Fruit fly (Drosophila melanogaster) whole organism, embryonic: ENCODE measurements around the gene Argl.

Experiments
- Antp ChIP-seq: fragments of 200-800 bp; sonication (Bioruptor generic); optimal IDR thresholded peaks from 3 replicates; lab custom pipeline; 2016; ENCODE audit warnings: missing biosample characterization, missing genetic modification characterization
- CG11456 ChIP-seq: fragments of 200-800 bp; sonication (Bioruptor generic); IDR thresholded peaks from 3 replicates; pipeline ENCODE4 v1.3.6; 2022; ENCODE audit warnings: missing biosample characterization, missing genetic modification characterization
- CG11560 ChIP-seq: fragments of 200-800 bp; sonication (Bioruptor generic); IDR thresholded peaks from 3 replicates; pipeline ENCODE4 v1.3.6; 2022; ENCODE audit warnings: missing biosample characterization, missing genetic modification characterization
- CG12155 ChIP-seq: fragments of 200-800 bp; sonication (Bioruptor generic); optimal IDR thresholded peaks from 3 replicates; lab custom pipeline; 2016; ENCODE audit warnings: missing biosample characterization, missing genetic modification characterization
- CG12219 ChIP-seq: fragments of 200-800 bp; sonication (Bioruptor generic); optimal IDR thresholded peaks from 3 replicates; lab custom pipeline; 2018; ENCODE audit warnings: missing biosample characterization, mild to moderate bottlenecking, missing genetic modification characterization
- CG12769 ChIP-seq: fragments of 200-800 bp; sonication (Bioruptor generic); optimal IDR thresholded peaks from 2 replicates; lab custom pipeline; 2019; ENCODE audit warnings: missing biosample characterization, mild to moderate bottlenecking, missing genetic modification characterization, moderate library complexity
- CG13424 ChIP-seq: fragments of 200-800 bp; sonication (Bioruptor generic); optimal IDR thresholded peaks from 2 replicates; lab custom pipeline; 2019; ENCODE audit warnings: missing biosample characterization, mild to moderate bottlenecking, missing genetic modification characterization, moderate library complexity
- CG13894 ChIP-seq: fragments of 200-800 bp; sonication (Bioruptor generic); optimal IDR thresholded peaks from 3 replicates; lab custom pipeline; 2018; ENCODE audit warnings: missing biosample characterization, mild to moderate bottlenecking, missing genetic modification characterization, moderate library complexity
- CG15269 ChIP-seq: fragments of 200-800 bp; sonication (Bioruptor generic); optimal IDR thresholded peaks from 2 replicates; lab custom pipeline; 2018; ENCODE audit warnings: missing biosample characterization, mild to moderate bottlenecking, missing genetic modification characterization, moderate library complexity
- CG16813 ChIP-seq: fragments of 200-800 bp; sonication (Bioruptor generic); IDR thresholded peaks from 3 replicates; pipeline ENCODE4 v1.3.6; 2022; ENCODE audit warnings: missing biosample characterization, missing genetic modification characterization; ENCODE audit not compliant: partially characterized antibody
- CG17829 ChIP-seq: fragments of 200-800 bp; optimal IDR thresholded peaks from 2 replicates; lab custom pipeline; 2019; ENCODE audit warnings: missing biosample characterization, mild to moderate bottlenecking, missing genetic modification characterization, moderate library complexity
- CG18262 ChIP-seq: fragments of 200-800 bp; optimal IDR thresholded peaks from 3 replicates; lab custom pipeline; 2019; ENCODE audit warnings: missing biosample characterization, mild to moderate bottlenecking, missing genetic modification characterization, moderate library complexity
- CG31388 ChIP-seq: fragments of 200-800 bp; sonication (Bioruptor generic); optimal IDR thresholded peaks from 2 replicates; lab custom pipeline; 2016; ENCODE audit warnings: missing biosample characterization, missing genetic modification characterization
- CG4820 ChIP-seq: fragments of 200-800 bp; sonication (Bioruptor generic); optimal IDR thresholded peaks from 3 replicates; lab custom pipeline; 2016; ENCODE audit warnings: missing biosample characterization, missing genetic modification characterization
- CG6254 ChIP-seq: fragments of 200-800 bp; sonication (Bioruptor generic); optimal IDR thresholded peaks from 3 replicates; lab custom pipeline; 2017; ENCODE audit warnings: mild to moderate bottlenecking, missing biosample characterization, missing genetic modification reagents, missing genetic modification characterization
- CG6765 ChIP-seq: fragments of 200-800 bp; sonication (Bioruptor generic); optimal IDR thresholded peaks from 3 replicates; lab custom pipeline; 2017; ENCODE audit warnings: missing biosample characterization, mild to moderate bottlenecking, missing genetic modification characterization
- CkIIα-i1 ChIP-seq: fragments of 200-800 bp; sonication (Bioruptor generic); IDR thresholded peaks from 2 replicates; pipeline ENCODE4 v1.3.6; 2022; ENCODE audit warnings: missing biosample characterization, missing genetic modification characterization
- Fer2 ChIP-seq: fragments of 200-800 bp; sonication (Bioruptor generic); optimal IDR thresholded peaks from 2 replicates; lab custom pipeline; 2018; ENCODE audit warnings: missing biosample characterization, mild to moderate bottlenecking, missing genetic modification characterization, moderate library complexity
- Hmr ChIP-seq: fragments of 200-800 bp; sonication (Bioruptor generic); optimal IDR thresholded peaks from 3 replicates; lab custom pipeline; 2017; ENCODE audit warnings: mild to moderate bottlenecking, missing biosample characterization, missing genetic modification reagents, missing genetic modification characterization
- Jarid2 ChIP-seq: fragments of 200-800 bp; sonication (Bioruptor generic); optimal IDR thresholded peaks from 3 replicates; lab custom pipeline; 2017; ENCODE audit warnings: mild to moderate bottlenecking, missing biosample characterization, missing genetic modification reagents, missing genetic modification characterization
- Kr ChIP-seq: fragments of 200-800 bp; sonication (Bioruptor generic); optimal IDR thresholded peaks from 2 replicates; lab custom pipeline; 2017; ENCODE audit warnings: missing biosample characterization, mild to moderate bottlenecking, missing genetic modification characterization
- Max ChIP-seq: fragments of 200-800 bp; sonication (Bioruptor generic); optimal IDR thresholded peaks from 2 replicates; lab custom pipeline; 2016; ENCODE audit warnings: missing biosample characterization, mild to moderate bottlenecking, missing genetic modification characterization
- NK7.1 ChIP-seq: fragments of 200-800 bp; sonication (Bioruptor generic); optimal IDR thresholded peaks from 3 replicates; lab custom pipeline; 2016; ENCODE audit warnings: missing biosample characterization, missing genetic modification characterization
- Side ChIP-seq: fragments of 200-800 bp; sonication (Bioruptor generic); optimal IDR thresholded peaks from 2 replicates; lab custom pipeline; 2016; ENCODE audit warnings: missing biosample characterization, missing genetic modification characterization
- Taf1 ChIP-seq: fragments of 200-800 bp; sonication (Bioruptor generic); IDR thresholded peaks from 2 replicates; pipeline ENCODE4 v1.3.6; 2022; ENCODE audit warnings: missing biosample characterization, missing genetic modification characterization
- Xbp1 ChIP-seq: fragments of 200-800 bp; sonication (Bioruptor generic); optimal IDR thresholded peaks from 3 replicates; lab custom pipeline; 2016; ENCODE audit warnings: missing biosample characterization, mild to moderate bottlenecking, missing genetic modification characterization
- bcd ChIP-seq: fragments of 200-800 bp; sonication (Bioruptor generic); optimal IDR thresholded peaks from 2 replicates; lab custom pipeline; 2017; ENCODE audit warnings: missing biosample characterization, mild to moderate bottlenecking, missing genetic modification characterization
- btn ChIP-seq: fragments of 200-800 bp; sonication (Bioruptor generic); optimal IDR thresholded peaks from 2 replicates; lab custom pipeline; 2016; ENCODE audit warnings: missing biosample characterization, missing genetic modification characterization
- croc ChIP-seq: fragments of 200-800 bp; sonication (Bioruptor generic); conservative IDR thresholded peaks from 3 replicates; pipeline ENCODE4 v1.3.6; 2022; ENCODE audit warnings: missing biosample characterization, missing genetic modification characterization
- dan ChIP-seq: fragments of 200-800 bp; sonication (Bioruptor generic); IDR thresholded peaks from 2 replicates; pipeline ENCODE4 v1.3.6; 2022; ENCODE audit warnings: missing biosample characterization, missing genetic modification characterization
- dmrt99B ChIP-seq: fragments of 200-800 bp; sonication (Bioruptor generic); optimal IDR thresholded peaks from 2 replicates; lab custom pipeline; 2018; ENCODE audit warnings: missing biosample characterization, mild to moderate bottlenecking, missing genetic modification characterization, moderate library complexity
- dysf ChIP-seq: fragments of 200-800 bp; sonication (Bioruptor generic); IDR thresholded peaks from 3 replicates; pipeline ENCODE4 v1.3.6; 2022; ENCODE audit warnings: missing biosample characterization, missing genetic modification characterization
- fd102C ChIP-seq: fragments of 200-800 bp; sonication (Bioruptor generic); optimal IDR thresholded peaks from 2 replicates; lab custom pipeline; 2018; ENCODE audit warnings: missing biosample characterization, mild to moderate bottlenecking, missing genetic modification characterization, moderate library complexity
- gcm ChIP-seq: fragments of 200-800 bp; sonication (Bioruptor generic); optimal IDR thresholded peaks from 2 replicates; lab custom pipeline; 2019; ENCODE audit warnings: missing biosample characterization, mild to moderate bottlenecking, missing genetic modification characterization, moderate library complexity
- grau ChIP-seq: fragments of 200-800 bp; optimal IDR thresholded peaks from 3 replicates; lab custom pipeline; 2019; ENCODE audit warnings: missing biosample characterization, mild to moderate bottlenecking, missing genetic modification characterization, moderate library complexity
- h ChIP-seq: fragments of >200 bp; optimal IDR thresholded peaks from 2 replicates; lab custom pipeline; 2017
- ind ChIP-seq: fragments of 200-800 bp; sonication (Bioruptor generic); optimal IDR thresholded peaks from 3 replicates; lab custom pipeline; 2016; ENCODE audit warnings: missing biosample characterization, missing genetic modification characterization
- jumu ChIP-seq: fragments of 200-800 bp; sonication (Bioruptor generic); optimal IDR thresholded peaks from 3 replicates; lab custom pipeline; 2016; ENCODE audit warnings: missing biosample characterization, missing genetic modification characterization
- kni ChIP-seq: fragments of 200-800 bp; sonication (Bioruptor generic); optimal IDR thresholded peaks from 3 replicates; lab custom pipeline; 2017; ENCODE audit warnings: mild to moderate bottlenecking, missing biosample characterization, missing genetic modification reagents, missing genetic modification characterization
- luna ChIP-seq: fragments of 200-800 bp; sonication (Bioruptor generic); optimal IDR thresholded peaks from 2 replicates; lab custom pipeline; 2016; ENCODE audit warnings: missing biosample characterization, missing genetic modification characterization
- org-1 ChIP-seq: fragments of 200-800 bp; sonication (Bioruptor generic); optimal IDR thresholded peaks from 2 replicates; lab custom pipeline; 2017; ENCODE audit warnings: missing biosample characterization, missing genetic modification characterization
- salm ChIP-seq: fragments of 200-800 bp; sonication (Bioruptor generic); optimal IDR thresholded peaks from 2 replicates; lab custom pipeline; 2018; ENCODE audit warnings: missing biosample characterization, mild to moderate bottlenecking, missing genetic modification characterization
- sens ChIP-seq: fragments of 200-800 bp; sonication (Bioruptor generic); peaks from one replicate; lab custom pipeline; 2016; ENCODE audit warnings: missing biosample characterization, missing genetic modification characterization
- slp2 ChIP-seq: fragments of 200-800 bp; sonication (Bioruptor generic); optimal IDR thresholded peaks from 2 replicates; lab custom pipeline; 2016; ENCODE audit warnings: missing biosample characterization, missing genetic modification characterization
- sob ChIP-seq: fragments of 200-800 bp; sonication (Bioruptor generic); IDR thresholded peaks from 2 replicates; pipeline ENCODE4 v1.3.6; 2022; ENCODE audit warnings: missing biosample characterization, missing genetic modification characterization
- stc ChIP-seq: fragments of 200-800 bp; sonication (Bioruptor generic); IDR thresholded peaks from 2 replicates; pipeline ENCODE4 v1.3.6; 2022; ENCODE audit warnings: missing biosample characterization, missing genetic modification characterization
- tll ChIP-seq, 2 experiments: fragments of 200-800 bp in 1 of 2; fragments of >200 bp in 1 of 2; sonication (Bioruptor generic) in 1 of 2; optimal IDR thresholded peaks; 2 replicates each; lab custom pipeline; 2017 to 2019; ENCODE audit warnings: missing biosample characterization in 2 of 2, missing genetic modification characterization in 2 of 2, mild to moderate bottlenecking in 1 of 2, moderate library complexity in 1 of 2
- tup ChIP-seq: fragments of 200-800 bp; sonication (Bioruptor generic); optimal IDR thresholded peaks from 2 replicates; lab custom pipeline; 2016; ENCODE audit warnings: missing biosample characterization, mild to moderate bottlenecking, missing genetic modification characterization, moderate library complexity
- zen2 ChIP-seq: fragments of 200-800 bp; sonication (Bioruptor generic); IDR thresholded peaks from 3 replicates; pipeline ENCODE4 v1.3.6; 2022; ENCODE audit warnings: missing biosample characterization, missing genetic modification characterization; ENCODE audit not compliant: partially characterized antibody

The Argl gene

dm6 chr2L:8984614-8985318, 42.9 kb upstream of the Argl start, which contains the start of gene CG13101 (continued):
- TF ChIP-seq CG18262 (tag; lab: Kevin White, UChicago) (peak; percentile 94), CG6254 (peak; percentile 88), fd102C (GFP tag; lab: Kevin White, UChicago) (peak; percentile 45), Kr (GFP tag; lab: Kevin White, UChicago) (no peak), dmrt99B (tag; lab: Kevin White, UChicago) (peak; percentile 92), luna (GFP tag; lab: Kevin White, UChicago) (peak; percentile 4), CG13894 (peak; percentile 74), Jarid2 (GFP tag; lab: Kevin White, UChicago) (peak; percentile 78), Fer2 (peak; percentile 69), Xbp1 (peak; percentile 91), tup (GFP tag; lab: Kevin White, UChicago) (peak; percentile 75), Max (GFP tag; lab: Kevin White, UChicago) (peak; percentile 85), sob (GFP tag; lab: Robert Waterston, UW) (peak; percentile 96), btn (GFP tag; lab: Kevin White, UChicago) (no peak), CG11456 (GFP tag; lab: Robert Waterston, UW) (no peak; the same call in 1 of the 3 replicates), croc (peak; percentile 83), CG15269 (tag; lab: Kevin White, UChicago) (peak; percentile 95), slp2 (GFP tag; lab: Kevin White, UChicago) (peak; percentile 83), dan (GFP tag; lab: Robert Waterston, UW) (0 out of 2 replicates have a peak, but pooled peaks have one; percentile 36), jumu (peak; percentile 80), dysf (GFP tag; lab: Robert Waterston, UW) (peak; percentile 97), sens (GFP tag; lab: Kevin White, UChicago) (peak; percentile 98), h (no peak), bcd (GFP tag; lab: Kevin White, UChicago) (peak; percentile 92), org-1 (peak; percentile 89), CG6765 (GFP tag; lab: Kevin White, UChicago) (peak; percentile 82), CG16813 (GFP tag; lab: Robert Waterston, UW) (no peak), CG12769 (tag; lab: Kevin White, UChicago) (peak; percentile 90), CG17829 (tag; lab: Kevin White, UChicago) (peak; percentile 96), CG13424 (peak; percentile 94), tll (GFP tag; optimal IDR thresholded peaks at IDR 0.05; lab: Kevin White, UChicago) (no peak), Hmr (GFP tag; lab: Kevin White, UChicago) (peak; percentile 93), CG4820 (GFP tag; lab: Kevin White, UChicago) (peak; percentile 87), zen2 (GFP tag; lab: Robert Waterston, UW) (no peak), ind (GFP tag; lab: Kevin White, UChicago) (peak; percentile 90), CG12155 (GFP tag; lab: Kevin White, UChicago) (peak; percentile 88), gcm (GFP tag; lab: Kevin White, UChicago) (peak; percentile 92), CG12219 (GFP tag; lab: Kevin White, UChicago) (peak; percentile 88), salm (peak; percentile 88), Taf1 (GFP tag; lab: Robert Waterston, UW) (peak; percentile 85), Side (peak; percentile 77), Antp (GFP tag; lab: Kevin White, UChicago) (peak; percentile 14), CG11560 (peak; percentile 80), CG31388 (GFP tag; lab: Kevin White, UChicago) (peak; percentile 71), CkIIα-i1 (GFP tag; lab: Robert Waterston, UW) (peak; percentile 51; the same call in 1 of the 2 replicates), stc (GFP tag; lab: Robert Waterston, UW) (peak; percentile 96), grau (tag; lab: Kevin White, UChicago) (peak; percentile 94), NK7.1 (GFP tag; lab: Kevin White, UChicago) (peak; percentile 72), kni (GFP tag; lab: Kevin White, UChicago) (no peak)
